Worm (Caenorhabditis elegans): ENCODE data around the gene nhr-90.

DNA sequence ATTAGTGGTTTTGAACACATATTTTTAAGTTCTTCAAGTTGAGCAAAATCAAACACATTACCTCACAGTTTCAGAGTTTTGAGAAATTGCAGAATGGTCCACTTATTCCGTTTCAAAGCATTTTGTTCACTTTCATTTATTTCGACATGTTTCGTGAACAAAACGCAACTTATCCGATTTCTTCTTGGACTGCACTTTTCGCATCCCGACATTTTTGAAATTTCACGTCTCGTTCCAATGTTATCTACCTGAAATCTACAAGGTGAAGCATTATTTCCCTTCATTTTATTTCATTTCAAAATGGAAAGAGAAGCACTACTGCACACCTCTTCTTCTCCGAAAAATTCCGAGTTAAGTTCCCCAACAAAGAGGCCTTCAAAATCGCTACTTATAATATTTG lies 20.1 kb upstream of the nhr-90 start, which contains the start of gene ZK488.6:
- TF ChIP-seq snpc-4 (tag; optimal IDR thresholded peaks at IDR 0.05) (no peak), unc-39 (tag; optimal IDR thresholded peaks at IDR 0.05) (no peak), nhr-237 (tag; optimal IDR thresholded peaks at IDR 0.05) (no peak), ces-1 (GFP tag; optimal IDR thresholded peaks at IDR 0.05) (no peak), unc-62 (GFP tag; optimal IDR thresholded peaks at IDR 0.05) (no peak), nhr-2 (tag; optimal IDR thresholded peaks at IDR 0.05) (no peak), blmp-1 (tag; optimal IDR thresholded peaks at IDR 0.05) (no peak), nhr-12 (tag; optimal IDR thresholded peaks at IDR 0.05) (no peak), lin-13 (tag; optimal IDR thresholded peaks at IDR 0.05) (no peak), elt-1 (tag; optimal IDR thresholded peaks at IDR 0.05; ENCODE audit: borderline replicate concordance, insufficient read depth) (no peak), unc-120 (tag; optimal IDR thresholded peaks at IDR 0.05; ENCODE audit: poor library complexity, severe bottlenecking) (no peak), ceh-39 (tag; optimal IDR thresholded peaks at IDR 0.05) (no peak)

Measured in whole organism, mixed stage, embryonic.